Worm (Caenorhabditis elegans) whole organism, mixed stage, embryonic: ENCODE results near the gene rpt-2.

Source experiments
- ceh-83 ChIP-seq: fragments of 200-800 bp; sonication (Bioruptor generic); optimal IDR thresholded peaks from 2 replicates; lab custom pipeline; 2018; ENCODE audit warnings: mild to moderate bottlenecking, missing genetic modification characterization, missing compliant biosample characterization
- elt-3 ChIP-seq: fragments of 150-350 bp; optimal IDR thresholded peaks from 2 replicates; lab custom pipeline; 2014; ENCODE audit warnings: missing biosample characterization, missing genetic modification characterization
- flh-1 ChIP-seq: fragments of 200-800 bp; sonication (Bioruptor generic); optimal IDR thresholded peaks from 2 replicates; lab custom pipeline; 2018; ENCODE audit warnings: mild to moderate bottlenecking, missing genetic modification characterization, moderate library complexity, missing compliant biosample characterization
- ham-2 ChIP-seq: fragments of 200-800 bp; sonication (Bioruptor generic); optimal IDR thresholded peaks from 2 replicates; lab custom pipeline; 2018; ENCODE audit warnings: mild to moderate bottlenecking, missing genetic modification characterization, missing compliant biosample characterization
- lin-13 ChIP-seq: fragments of 150-350 bp; optimal IDR thresholded peaks from 2 replicates; lab custom pipeline; 2014; ENCODE audit warnings: missing biosample characterization, missing genetic modification characterization
- lsy-2 ChIP-seq: fragments of 150-350 bp; optimal IDR thresholded peaks from 2 replicates; lab custom pipeline; 2014; ENCODE audit warnings: missing biosample characterization, missing genetic modification characterization
- mep-1 ChIP-seq: fragments of 150-350 bp; optimal IDR thresholded peaks from 2 replicates; lab custom pipeline; 2017; ENCODE audit warnings: missing biosample characterization, missing genetic modification reagents, missing genetic modification characterization, inconsistent platforms
- nhr-12 ChIP-seq: fragments of 150-350 bp; optimal IDR thresholded peaks from 2 replicates; lab custom pipeline; 2014; ENCODE audit warnings: missing biosample characterization, missing genetic modification characterization
- nhr-237 ChIP-seq: fragments of 150-350 bp; optimal IDR thresholded peaks from 2 replicates; lab custom pipeline; 2014; ENCODE audit warnings: missing biosample characterization, missing genetic modification characterization
- pha-4 ChIP-seq: fragments of 150-350 bp; optimal IDR thresholded peaks from 2 replicates; lab custom pipeline; 2018; ENCODE audit warnings: missing biosample characterization, missing genetic modification reagents, missing genetic modification characterization
- snpc-4 ChIP-seq: fragments of 150-350 bp; optimal IDR thresholded peaks from 2 replicates; lab custom pipeline; 2014; ENCODE audit warnings: missing biosample characterization, missing genetic modification characterization
- sptf-1 ChIP-seq: sonication (generic microtip); optimal IDR thresholded peaks from 2 replicates; lab custom pipeline; 2017; ENCODE audit warnings: mild to moderate bottlenecking, missing genetic modification characterization, moderate library complexity, missing compliant biosample characterization
- unc-39 ChIP-seq: fragments of 150-350 bp; optimal IDR thresholded peaks from 2 replicates; lab custom pipeline; 2014; ENCODE audit warnings: missing biosample characterization, missing genetic modification characterization
- unc-62 ChIP-seq: fragments of 150-350 bp; optimal IDR thresholded peaks from 2 replicates; lab custom pipeline; 2014; ENCODE audit warnings: missing biosample characterization, missing genetic modification reagents, missing genetic modification characterization

- TF ChIP-seq snpc-4 (tag; lab: Kevin White, UChicago), result no peak
- no peak for TF ChIP-seq unc-39 (tag; lab: Kevin White, UChicago)
- no peak for TF ChIP-seq lin-13
- no peak for TF ChIP-seq pha-4
- no peak for TF ChIP-seq nhr-237 (tag; lab: Kevin White, UChicago)
- no peak for TF ChIP-seq mep-1
- TF ChIP-seq elt-3, result no peak
- TF ChIP-seq sptf-1, result no peak
- no peak for TF ChIP-seq ham-2 (GFP tag; lab: Kevin White, UChicago)
- no peak for TF ChIP-seq flh-1 (GFP tag; lab: Kevin White, UChicago)
- no peak for TF ChIP-seq nhr-12 (tag; lab: Kevin White, UChicago)
- no peak for TF ChIP-seq unc-62 (GFP tag; lab: Kevin White, UChicago)
- TF ChIP-seq ceh-83 (GFP tag; lab: Kevin White, UChicago), result no peak
- no peak for TF ChIP-seq lsy-2 (tag; lab: Kevin White, UChicago)
These were observed 1.9 kb downstream of the rpt-2 start for ce11 chrV:6015546-6016089.
